Worm (Caenorhabditis elegans) whole organism, mixed stage, embryonic: ENCODE measurements around the gene gldi-9.

Source experiments
- blmp-1 ChIP-seq: fragments of 150-350 bp; optimal IDR thresholded peaks from 2 replicates; lab custom pipeline; 2014; ENCODE audit warnings: missing biosample characterization, missing genetic modification characterization
- ceh-39 ChIP-seq: fragments of 150-350 bp; optimal IDR thresholded peaks from 2 replicates; lab custom pipeline; 2014; ENCODE audit warnings: missing biosample characterization, missing genetic modification characterization
- ces-1 ChIP-seq: fragments of 150-350 bp; optimal IDR thresholded peaks from 2 replicates; lab custom pipeline; 2014; ENCODE audit warnings: missing biosample characterization, missing genetic modification reagents, missing genetic modification characterization
- drap-1 ChIP-seq: fragments of 200-800 bp; sonication (Bioruptor generic); optimal IDR thresholded peaks from 3 replicates; lab custom pipeline; 2018; ENCODE audit warnings: mild to moderate bottlenecking, missing genetic modification characterization, missing compliant biosample characterization
- ham-2 ChIP-seq: fragments of 200-800 bp; sonication (Bioruptor generic); optimal IDR thresholded peaks from 2 replicates; lab custom pipeline; 2018; ENCODE audit warnings: mild to moderate bottlenecking, missing genetic modification characterization, missing compliant biosample characterization
- mep-1 ChIP-seq: fragments of 150-350 bp; optimal IDR thresholded peaks from 2 replicates; lab custom pipeline; 2017; ENCODE audit warnings: missing biosample characterization, missing genetic modification reagents, missing genetic modification characterization, inconsistent platforms
- nhr-12 ChIP-seq: fragments of 150-350 bp; optimal IDR thresholded peaks from 2 replicates; lab custom pipeline; 2014; ENCODE audit warnings: missing biosample characterization, missing genetic modification characterization
- nhr-237 ChIP-seq: fragments of 150-350 bp; optimal IDR thresholded peaks from 2 replicates; lab custom pipeline; 2014; ENCODE audit warnings: missing biosample characterization, missing genetic modification characterization
- nhr-28 ChIP-seq: fragments of 150-350 bp; optimal IDR thresholded peaks from 2 replicates; lab custom pipeline; 2014; ENCODE audit warnings: missing biosample characterization, missing genetic modification characterization
- nhr-76 ChIP-seq: sonication (generic microtip); optimal IDR thresholded peaks from 2 replicates; lab custom pipeline; 2017; ENCODE audit warnings: missing biosample characterization, missing genetic modification characterization
- pha-4 ChIP-seq: fragments of 150-350 bp; optimal IDR thresholded peaks from 2 replicates; lab custom pipeline; 2018; ENCODE audit warnings: missing biosample characterization, missing genetic modification reagents, missing genetic modification characterization
- snpc-4 ChIP-seq: fragments of 150-350 bp; optimal IDR thresholded peaks from 2 replicates; lab custom pipeline; 2014; ENCODE audit warnings: missing biosample characterization, missing genetic modification characterization
- unc-120 ChIP-seq: sonication (generic microtip); optimal IDR thresholded peaks from 2 replicates; lab custom pipeline; 2017; ENCODE audit warnings: missing genetic modification characterization, missing compliant biosample characterization; ENCODE audit not compliant: poor library complexity, severe bottlenecking
- zip-8 ChIP-seq: fragments of 150-350 bp; optimal IDR thresholded peaks from 2 replicates; lab custom pipeline; 2014; ENCODE audit warnings: missing biosample characterization, missing genetic modification characterization

DNA sequence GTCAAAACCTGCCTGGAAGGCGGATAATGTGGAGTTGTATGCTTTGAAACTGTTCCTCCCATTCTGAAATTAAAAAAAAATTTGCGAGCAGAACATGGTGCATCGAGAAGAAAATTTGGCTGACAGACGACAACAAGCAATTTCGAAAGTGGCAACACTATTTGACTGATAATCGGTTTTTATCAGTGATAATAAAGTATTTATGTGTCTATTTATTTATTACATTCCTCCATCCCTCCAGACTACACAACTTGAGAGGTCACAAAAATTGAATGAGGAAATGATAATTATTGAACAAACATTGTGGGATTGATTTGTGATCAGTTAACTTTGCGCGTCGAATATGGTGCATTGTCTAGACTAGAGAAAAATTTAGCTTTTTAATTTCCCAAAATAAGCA, 16.7 kb downstream of the gldi-9 start, which contains the start of gene cest-25:
- no peak for TF ChIP-seq pha-4 (tag; lab: Kevin White, UChicago)
- TF ChIP-seq nhr-76: no peak
- TF ChIP-seq ces-1 (GFP tag; lab: Kevin White, UChicago): no peak
- no peak for TF ChIP-seq snpc-4 (tag; lab: Kevin White, UChicago)
- no peak for TF ChIP-seq nhr-28 (tag; lab: Kevin White, UChicago)
- no peak for TF ChIP-seq zip-8 (tag; lab: Kevin White, UChicago)
- TF ChIP-seq blmp-1 (tag; lab: Kevin White, UChicago): no peak
- no peak for TF ChIP-seq mep-1 (tag; lab: Kevin White, UChicago)
- TF ChIP-seq ham-2 (GFP tag; lab: Kevin White, UChicago): no peak
- no peak for TF ChIP-seq drap-1 (GFP tag; lab: Kevin White, UChicago)
- TF ChIP-seq nhr-12 (tag; lab: Kevin White, UChicago): no peak
- TF ChIP-seq ceh-39 (tag; lab: Kevin White, UChicago): no peak
- no peak for TF ChIP-seq unc-120 (tag; lab: Kevin White, UChicago)
- no peak for TF ChIP-seq nhr-237 (tag; lab: Kevin White, UChicago)
